Worm (Caenorhabditis elegans): Measurements from ENCODE around the gene nhr-57.

ce11 chrV:4082952-4083351 is 48.7 kb upstream of the nhr-57 start, which contains the start of gene F38H12.5:
- TF ChIP-seq elt-1 (tag; optimal IDR thresholded peaks at IDR 0.05; ENCODE audit: borderline replicate concordance, insufficient read depth) = no peak
- no peak for TF ChIP-seq M03D4.4 (tag; optimal IDR thresholded peaks at IDR 0.05)
- TF ChIP-seq lin-13 (tag; optimal IDR thresholded peaks at IDR 0.05) = no peak
- TF ChIP-seq nhr-12 (tag; optimal IDR thresholded peaks at IDR 0.05) = no peak
- no peak for TF ChIP-seq blmp-1 (tag; optimal IDR thresholded peaks at IDR 0.05)
- no peak for TF ChIP-seq ces-1 (GFP tag; optimal IDR thresholded peaks at IDR 0.05)
- no peak for TF ChIP-seq nhr-237 (tag; optimal IDR thresholded peaks at IDR 0.05)
- no peak for TF ChIP-seq ztf-11 (tag; optimal IDR thresholded peaks at IDR 0.05)
- no peak for TF ChIP-seq sptf-1 (tag; optimal IDR thresholded peaks at IDR 0.05)
- no peak for TF ChIP-seq pha-4 (tag; optimal IDR thresholded peaks at IDR 0.05)
- no peak for TF ChIP-seq nhr-2 (tag; optimal IDR thresholded peaks at IDR 0.05)

Measured in whole organism, mixed stage, embryonic.